Fruit fly (Drosophila melanogaster) whole organism, wandering third instar larva: ENCODE data around the gene Sc2.

Experiments
- Abd-B ChIP-seq: fragments of >200 bp; optimal IDR thresholded peaks from 2 replicates; lab custom pipeline; 2017; ENCODE audit warnings: missing biosample characterization, missing genetic modification characterization
- CG32264 ChIP-seq: fragments of 200-800 bp; sonication (Bioruptor generic); optimal IDR thresholded peaks from 2 replicates; lab custom pipeline; 2016; ENCODE audit warnings: missing biosample characterization, missing genetic modification characterization
- CrebA ChIP-seq: fragments of 200-800 bp; sonication (Bioruptor generic); optimal IDR thresholded peaks from 2 replicates; lab custom pipeline; 2016; ENCODE audit warnings: missing biosample characterization, mild to moderate bottlenecking, missing genetic modification characterization, borderline replicate concordance
- Dfd ChIP-seq: fragments of >200 bp; optimal IDR thresholded peaks from 2 replicates; lab custom pipeline; 2017; ENCODE audit warnings: missing biosample characterization, missing genetic modification characterization
- Dif ChIP-seq: fragments of 200-275, 200-300 bp; sonication (Bioruptor generic); optimal IDR thresholded peaks from 2 replicates; lab custom pipeline; 2018; ENCODE audit warnings: missing biosample characterization, missing genetic modification characterization; ENCODE audit not compliant: partially characterized antibody
- HLH106 ChIP-seq: fragments of 200-800 bp; optimal IDR thresholded peaks from 3 replicates; lab custom pipeline; 2019; ENCODE audit warnings: missing biosample characterization, mild to moderate bottlenecking, missing genetic modification characterization, moderate library complexity
- Hnf4 ChIP-seq: fragments of 200-800 bp; sonication (Bioruptor generic); optimal IDR thresholded peaks from 2 replicates; lab custom pipeline; 2016; ENCODE audit warnings: missing biosample characterization, mild to moderate bottlenecking, missing genetic modification characterization
- Hr78 ChIP-seq: fragments of >200 bp; optimal IDR thresholded peaks from 2 replicates; lab custom pipeline; 2017; ENCODE audit warnings: missing biosample characterization, missing genetic modification characterization
- Mio ChIP-seq: sonication (Bioruptor generic); optimal IDR thresholded peaks from 2 replicates; lab custom pipeline; 2016; ENCODE audit warnings: missing biosample characterization, missing genetic modification characterization
- Myc ChIP-seq: fragments of >200 bp; optimal IDR thresholded peaks from 2 replicates; lab custom pipeline; 2017
- OdsH ChIP-seq: fragments of 200-800 bp; sonication (Bioruptor generic); optimal IDR thresholded peaks from 2 replicates; lab custom pipeline; 2016; ENCODE audit warnings: missing biosample characterization, mild to moderate bottlenecking, missing genetic modification characterization
- Rel ChIP-seq, 2 experiments: fragments of 200-800 bp; sonication (Bioruptor generic) in 1 of 2; optimal IDR thresholded peaks; 2 replicates in 1 of 2; 3 replicates in 1 of 2; lab custom pipeline; 2016 to 2019; ENCODE audit warnings: mild to moderate bottlenecking in 2 of 2, missing biosample characterization in 2 of 2, missing genetic modification characterization in 2 of 2, moderate library complexity in 1 of 2
- Vsx2 ChIP-seq: fragments of 200-300, 225-300 bp; sonication (Bioruptor generic); optimal IDR thresholded peaks from 2 replicates; lab custom pipeline; 2018; ENCODE audit warnings: missing biosample characterization, missing genetic modification characterization; ENCODE audit not compliant: partially characterized antibody
- br ChIP-seq: fragments of 200-800 bp; sonication (Bioruptor generic); optimal IDR thresholded peaks from 2 replicates; lab custom pipeline; 2016; ENCODE audit warnings: missing biosample characterization, missing genetic modification characterization
- brk ChIP-seq: fragments of 200-800 bp; sonication (Bioruptor generic); optimal IDR thresholded peaks from 2 replicates; lab custom pipeline; 2016; ENCODE audit warnings: missing biosample characterization, mild to moderate bottlenecking, missing genetic modification characterization
- dmrt93B ChIP-seq: fragments of 200-800 bp; sonication (Bioruptor generic); optimal IDR thresholded peaks from 2 replicates; lab custom pipeline; 2018; ENCODE audit warnings: missing biosample characterization, mild to moderate bottlenecking, missing genetic modification characterization
- dsf ChIP-seq: sonication (Bioruptor generic); optimal IDR thresholded peaks from 2 replicates; lab custom pipeline; 2016; ENCODE audit warnings: missing biosample characterization, missing genetic modification characterization, borderline replicate concordance
- foxo ChIP-seq, 2 experiments: fragments of 200-800 bp; sonication (Bioruptor generic); optimal IDR thresholded peaks; 2 replicates in 1 of 2; 3 replicates in 1 of 2; lab custom pipeline; 2016 to 2017; ENCODE audit warnings: missing biosample characterization in 2 of 2, missing genetic modification characterization in 2 of 2
- h ChIP-seq: fragments of 200-800 bp; sonication (Bioruptor generic); optimal IDR thresholded peaks from 3 replicates; lab custom pipeline; 2016; ENCODE audit warnings: missing biosample characterization, mild to moderate bottlenecking, missing genetic modification characterization
- jim ChIP-seq: fragments of 175-275, 200-325 bp; sonication (Bioruptor generic); optimal IDR thresholded peaks from 2 replicates; lab custom pipeline; 2016; ENCODE audit warnings: missing biosample characterization, mild to moderate bottlenecking, missing genetic modification characterization
- psq ChIP-seq: fragments of 200-800 bp; sonication (Bioruptor generic); optimal IDR thresholded peaks from 3 replicates; lab custom pipeline; 2017; ENCODE audit warnings: missing biosample characterization, mild to moderate bottlenecking, missing genetic modification characterization, moderate library complexity
- rgr ChIP-seq: fragments of 200-800 bp; sonication (Bioruptor generic); optimal IDR thresholded peaks from 3 replicates; lab custom pipeline; 2016; ENCODE audit warnings: missing biosample characterization, mild to moderate bottlenecking, missing genetic modification characterization
- sage ChIP-seq: fragments of 200-800 bp; sonication (Bioruptor generic); optimal IDR thresholded peaks from 2 replicates; lab custom pipeline; 2016; ENCODE audit warnings: missing biosample characterization, mild to moderate bottlenecking, missing genetic modification characterization
- sv ChIP-seq: fragments of 200-800 bp; sonication (Bioruptor generic); optimal IDR thresholded peaks from 3 replicates; lab custom pipeline; 2016; ENCODE audit warnings: missing biosample characterization, missing genetic modification characterization
- tai ChIP-seq: sonication (Bioruptor generic); optimal IDR thresholded peaks from 2 replicates; lab custom pipeline; 2016; ENCODE audit warnings: missing biosample characterization, missing genetic modification characterization
- usp ChIP-seq: fragments of >200 bp; optimal IDR thresholded peaks from 2 replicates; lab custom pipeline; 2017; ENCODE audit warnings: missing biosample characterization, missing genetic modification characterization
- woc ChIP-seq: sonication (Bioruptor generic); optimal IDR thresholded peaks from 2 replicates; lab custom pipeline; 2016; ENCODE audit warnings: missing biosample characterization, mild to moderate bottlenecking, missing genetic modification characterization

Sc2 gene

DNA sequence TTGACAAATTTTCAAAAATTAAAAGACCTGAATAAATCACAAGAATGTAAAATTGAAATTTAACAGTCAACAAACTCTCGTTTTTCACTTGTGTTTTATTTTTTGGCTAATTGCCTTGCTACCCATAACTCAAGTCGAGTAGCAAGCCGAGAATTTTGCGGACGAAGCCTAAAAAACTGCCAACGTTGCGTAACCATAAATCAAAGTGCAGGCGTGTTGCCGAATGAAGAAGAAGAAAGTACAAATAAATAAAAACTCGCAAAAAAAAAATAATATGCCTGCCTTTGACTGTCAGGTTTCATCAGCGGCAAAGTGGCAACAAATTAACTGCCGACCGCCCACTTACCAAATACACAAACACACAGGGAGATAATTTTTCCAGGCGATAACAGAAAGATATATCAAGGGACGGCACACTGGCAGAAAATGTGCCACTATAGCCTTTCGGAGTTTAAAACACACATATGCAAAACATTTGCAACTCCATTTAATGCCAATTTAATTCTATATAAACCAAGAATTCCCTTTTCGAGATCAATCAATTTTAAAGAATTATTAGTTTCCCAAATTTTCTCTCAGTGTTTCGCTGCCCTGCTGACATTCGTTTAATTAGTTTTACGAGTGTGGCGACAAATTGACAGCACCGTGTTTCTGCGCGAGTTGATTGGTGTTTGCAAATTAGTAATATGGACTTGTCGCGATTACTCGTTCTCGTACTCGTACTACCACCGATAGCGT lies 25.1 kb downstream of the Sc2 start (continued):
- TF ChIP-seq Vsx2 (no peak), CrebA (GFP tag; lab: Kevin White, UChicago) (peak; percentile 77), jim (GFP tag; lab: Kevin White, UChicago) (peak; percentile 24), Dfd (GFP tag; lab: Kevin White, UChicago) (no peak), h (peak; percentile 97), foxo (GFP tag; optimal IDR thresholded peaks at IDR 0.05; lab: Kevin White, UChicago) (peak; percentile 37 to 95), Hr78 (no peak), Mio (GFP tag; lab: Kevin White, UChicago) (peak; percentile 71), Abd-B (no peak), woc (GFP tag; lab: Kevin White, UChicago) (peak; percentile 57), Myc (lab: Kevin White, UChicago) (no peak)

dm6 chr3L:3928943-3929785 lies 25.9 kb downstream of the Sc2 start:
- TF ChIP-seq OdsH (GFP tag; lab: Kevin White, UChicago) (no peak), brk (GFP tag; lab: Kevin White, UChicago) (no peak), tai (GFP tag; lab: Kevin White, UChicago) (no peak), usp (GFP tag; lab: Kevin White, UChicago) (no peak), woc (GFP tag; lab: Kevin White, UChicago) (no peak), CrebA (GFP tag; lab: Kevin White, UChicago) (no peak), dmrt93B (GFP tag; lab: Kevin White, UChicago) (no peak), h (peak; percentile 38), jim (GFP tag; lab: Kevin White, UChicago) (no peak), Hr78 (no peak), Abd-B (no peak), Rel (GFP tag; optimal IDR thresholded peaks at IDR 0.05; lab: Kevin White, UChicago) (no peak), Rel (tag; optimal IDR thresholded peaks at IDR 0.05; lab: Kevin White, UChicago) (peak; percentile 44), br (GFP tag; lab: Kevin White, UChicago) (no peak), Hnf4 (GFP tag; lab: Kevin White, UChicago) (no peak), Dfd (GFP tag; lab: Kevin White, UChicago) (no peak), dsf (GFP tag; lab: Kevin White, UChicago) (no peak), Dif (GFP tag; lab: Kevin White, UChicago) (peak; percentile 5), sage (GFP tag; lab: Kevin White, UChicago) (no peak), CG32264 (GFP tag; lab: Kevin White, UChicago) (no peak), sv (GFP tag; lab: Kevin White, UChicago) (no peak)

dm6 chr3L:3929968-3930767 lies 26.9 kb downstream of the Sc2 start:
- TF ChIP-seq rgr (GFP tag; lab: Kevin White, UChicago) (peak; percentile 20), Vsx2 (peak; percentile 70), Dfd (GFP tag; lab: Kevin White, UChicago) (no peak), psq (GFP tag; lab: Kevin White, UChicago) (peak; percentile 9), h (peak; percentile 27), HLH106 (tag; lab: Kevin White, UChicago) (no peak), Rel (GFP tag; optimal IDR thresholded peaks at IDR 0.05; lab: Kevin White, UChicago) (no peak), Rel (tag; optimal IDR thresholded peaks at IDR 0.05; lab: Kevin White, UChicago) (peak; percentile 23), Hr78 (no peak)

- TF ChIP-seq tai (GFP tag; lab: Kevin White, UChicago) (peak; percentile 36), Dif (GFP tag; lab: Kevin White, UChicago) (no peak), Myc (lab: Kevin White, UChicago) (peak; percentile 60)
These were observed 27.6 kb downstream of the Sc2 start for dm6 chr3L:3930930-3931329.
